Worm (Caenorhabditis elegans): ENCODE results near the gene lgc-35.

DNA sequence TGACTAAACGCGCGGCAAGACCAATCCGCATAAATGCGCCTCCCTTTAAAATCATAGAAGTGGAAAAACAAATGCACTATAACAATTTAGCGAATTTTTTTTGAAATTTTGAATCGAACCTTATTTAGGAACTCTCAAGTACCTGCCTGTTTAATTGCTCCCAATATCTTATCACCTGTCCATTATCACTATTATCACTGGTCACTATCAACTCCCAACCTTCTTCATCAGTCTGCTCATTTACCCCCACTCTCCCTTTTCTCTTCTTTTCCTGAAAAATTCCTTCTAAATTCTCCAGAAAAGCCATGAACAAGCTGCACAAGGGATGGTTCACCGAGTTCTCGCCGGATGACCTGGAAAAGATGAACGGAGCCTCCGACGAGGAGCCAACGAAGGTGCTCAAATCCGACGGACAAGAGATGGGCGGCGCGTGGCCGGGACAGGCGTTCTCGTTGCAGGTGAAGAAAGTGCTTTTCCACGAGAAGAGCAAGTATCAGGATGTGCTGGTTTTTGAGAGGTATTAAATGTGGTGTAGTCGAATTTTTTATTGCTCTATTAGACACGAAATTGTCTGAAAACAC lies 33.3 kb downstream of the lgc-35 start, which contains the start of gene spds-1:
- TF ChIP-seq nhr-77 (tag; optimal IDR thresholded peaks at IDR 0.05), result no peak
- no peak for TF ChIP-seq ztf-11 (tag; optimal IDR thresholded peaks at IDR 0.05)
- no peak for TF ChIP-seq alr-1 (tag; optimal IDR thresholded peaks at IDR 0.05)
- TF ChIP-seq nhr-237 (tag; optimal IDR thresholded peaks at IDR 0.05), result no peak
- no peak for TF ChIP-seq nhr-6 (tag; optimal IDR thresholded peaks at IDR 0.05)
- TF ChIP-seq aly-2 (tag; optimal IDR thresholded peaks at IDR 0.05), result no peak
- TF ChIP-seq nhr-11 (tag; optimal IDR thresholded peaks at IDR 0.05), result no peak
- TF ChIP-seq elt-1 (tag; optimal IDR thresholded peaks at IDR 0.05), result no peak
- no peak for TF ChIP-seq skn-1 (tag; optimal IDR thresholded peaks at IDR 0.05)
- no peak for TF ChIP-seq unc-55 (GFP tag; optimal IDR thresholded peaks at IDR 0.05)
- TF ChIP-seq lsy-2 (tag; optimal IDR thresholded peaks at IDR 0.05), result no peak
- TF ChIP-seq snpc-4 (tag; optimal IDR thresholded peaks at IDR 0.05), result no peak
- TF ChIP-seq ama-1 (optimal IDR thresholded peaks at IDR 0.05), result no peak
- TF ChIP-seq Y55F3AM.14 (GFP tag; optimal IDR thresholded peaks at IDR 0.05), result no peak

Measured in whole organism, L2 larva.